Fruit fly (Drosophila melanogaster) whole organism, prepupa: ENCODE results near the gene Gr9a.

Experiments
- CG10631 ChIP-seq: fragments of 200-800 bp; sonication (Bioruptor generic); optimal IDR thresholded peaks from 2 replicates; lab custom pipeline; 2016; ENCODE audit warnings: missing biosample characterization, missing genetic modification characterization
- CG10669 ChIP-seq: fragments of 200-800 bp; sonication (Bioruptor generic); optimal IDR thresholded peaks from 3 replicates; lab custom pipeline; 2018; ENCODE audit warnings: missing biosample characterization, mild to moderate bottlenecking, missing genetic modification characterization, moderate library complexity
- CG11294 ChIP-seq: fragments of 200-800 bp; sonication (Bioruptor generic); IDR thresholded peaks from 2 replicates; pipeline ENCODE4 v1.3.6; 2022; ENCODE audit warnings: missing biosample characterization, missing genetic modification characterization
- CG11762 ChIP-seq: fragments of 200-800 bp; sonication (Bioruptor generic); optimal IDR thresholded peaks from 3 replicates; lab custom pipeline; 2016; ENCODE audit warnings: missing biosample characterization, missing genetic modification characterization; ENCODE audit not compliant: insufficient read depth
- CG15336 ChIP-seq: fragments of 200-800 bp; sonication (Bioruptor generic); IDR thresholded peaks from 2 replicates; pipeline ENCODE4 v1.3.6; 2022; ENCODE audit warnings: missing biosample characterization, missing genetic modification characterization
- CG1621 ChIP-seq: fragments of 200-800 bp; sonication (Bioruptor generic); optimal IDR thresholded peaks from 3 replicates; lab custom pipeline; 2018; ENCODE audit warnings: missing biosample characterization, mild to moderate bottlenecking, missing genetic modification characterization
- CG16779 ChIP-seq: fragments of 200-800 bp; sonication (Bioruptor generic); optimal IDR thresholded peaks from 3 replicates; lab custom pipeline; 2017; ENCODE audit warnings: missing biosample characterization, mild to moderate bottlenecking, missing genetic modification characterization
- CG3032 ChIP-seq: fragments of 200-800 bp; optimal IDR thresholded peaks from 2 replicates; lab custom pipeline; 2019; ENCODE audit warnings: missing biosample characterization, mild to moderate bottlenecking, missing genetic modification characterization, moderate library complexity
- CG31627 ChIP-seq: fragments of 200-800 bp; sonication (Bioruptor generic); optimal IDR thresholded peaks from 3 replicates; lab custom pipeline; 2016; ENCODE audit warnings: missing biosample characterization, missing genetic modification characterization
- CG6276 ChIP-seq: fragments of 200-800 bp; sonication (Bioruptor generic); optimal IDR thresholded peaks from 2 replicates; lab custom pipeline; 2017; ENCODE audit warnings: missing biosample characterization, mild to moderate bottlenecking, missing genetic modification characterization
- CG6808 ChIP-seq: fragments of 200-800 bp; sonication (Bioruptor generic); optimal IDR thresholded peaks from 3 replicates; lab custom pipeline; 2017; ENCODE audit warnings: missing biosample characterization, missing genetic modification characterization, mild to moderate bottlenecking, moderate library complexity, missing genetic modification reagents
- CG8119 ChIP-seq: fragments of 200-800 bp; sonication (Bioruptor generic); IDR thresholded peaks from 3 replicates; pipeline ENCODE4 v1.3.6; 2022; ENCODE audit warnings: missing biosample characterization, missing genetic modification characterization
- CG8632 ChIP-seq: fragments of 200-800 bp; sonication (Bioruptor generic); optimal IDR thresholded peaks from 3 replicates; lab custom pipeline; 2016; ENCODE audit warnings: missing biosample characterization, missing genetic modification characterization
- CG9139 ChIP-seq: fragments of 200-800 bp; sonication (Bioruptor generic); optimal IDR thresholded peaks from 3 replicates; lab custom pipeline; 2017; ENCODE audit warnings: missing biosample characterization, mild to moderate bottlenecking, missing genetic modification characterization
- Eip78C ChIP-seq: fragments of 200-800 bp; sonication (Bioruptor generic); peaks from one replicate; lab custom pipeline; 2016; ENCODE audit warnings: missing biosample characterization, missing genetic modification characterization
- Eip93F ChIP-seq: fragments of 200-800 bp; sonication (Bioruptor generic); optimal IDR thresholded peaks from 2 replicates; lab custom pipeline; 2016; ENCODE audit warnings: missing biosample characterization, mild to moderate bottlenecking, missing genetic modification characterization
- Gug ChIP-seq: fragments of 200-800 bp; sonication (Bioruptor generic); IDR thresholded peaks from 2 replicates; pipeline ENCODE4 v1.3.6; 2022; ENCODE audit warnings: missing biosample characterization, missing genetic modification characterization
- Hr39 ChIP-seq: fragments of 200-800 bp; sonication (Bioruptor generic); optimal IDR thresholded peaks from 2 replicates; lab custom pipeline; 2016; ENCODE audit warnings: missing biosample characterization, missing genetic modification characterization
- OdsH ChIP-seq: fragments of 200-800 bp; sonication (Bioruptor generic); optimal IDR thresholded peaks from 3 replicates; lab custom pipeline; 2016; ENCODE audit warnings: missing biosample characterization, missing genetic modification characterization
- Smox ChIP-seq: fragments of 200-800 bp; sonication (Bioruptor generic); optimal IDR thresholded peaks from 3 replicates; lab custom pipeline; 2016; ENCODE audit warnings: missing biosample characterization, missing genetic modification characterization
- Sox102F ChIP-seq: fragments of 200-800 bp; sonication (Bioruptor generic); optimal IDR thresholded peaks from 2 replicates; lab custom pipeline; 2016; ENCODE audit warnings: missing biosample characterization, mild to moderate bottlenecking, missing genetic modification characterization
- Sox14 ChIP-seq: fragments of 200-800 bp; sonication (Bioruptor generic); optimal IDR thresholded peaks from 3 replicates; lab custom pipeline; 2016; ENCODE audit warnings: missing biosample characterization, missing genetic modification characterization
- Sox15 ChIP-seq: fragments of 200-800 bp; sonication (Bioruptor generic); optimal IDR thresholded peaks from 3 replicates; lab custom pipeline; 2016; ENCODE audit warnings: missing biosample characterization, missing genetic modification characterization
- acj6 ChIP-seq: fragments of 200-800 bp; sonication (Bioruptor generic); optimal IDR thresholded peaks from 3 replicates; lab custom pipeline; 2016; ENCODE audit warnings: missing biosample characterization, missing genetic modification characterization
- cyc ChIP-seq: fragments of 200-800 bp; sonication (Bioruptor generic); optimal IDR thresholded peaks from 3 replicates; lab custom pipeline; 2016; ENCODE audit warnings: missing biosample characterization, missing genetic modification characterization
- dac ChIP-seq: fragments of 200-800 bp; sonication (Bioruptor generic); optimal IDR thresholded peaks from 2 replicates; lab custom pipeline; 2017; ENCODE audit warnings: missing biosample characterization, mild to moderate bottlenecking, missing genetic modification characterization
- dsx ChIP-seq: fragments of 200-800 bp; optimal IDR thresholded peaks from 3 replicates; lab custom pipeline; 2019; ENCODE audit warnings: missing biosample characterization, mild to moderate bottlenecking, missing genetic modification characterization, moderate library complexity; ENCODE audit not compliant: poor library complexity, severe bottlenecking
- eg ChIP-seq: fragments of 200-800 bp; sonication (Bioruptor generic); IDR thresholded peaks from 3 replicates; pipeline ENCODE4 v1.3.6; 2022; ENCODE audit warnings: missing biosample characterization, missing genetic modification characterization
- esn ChIP-seq: fragments of 200-800 bp; sonication (Bioruptor generic); optimal IDR thresholded peaks from 2 replicates; lab custom pipeline; 2016; ENCODE audit warnings: missing biosample characterization, mild to moderate bottlenecking, missing genetic modification characterization, moderate library complexity
- fd85E ChIP-seq: fragments of 200-800 bp; sonication (Bioruptor generic); optimal IDR thresholded peaks from 3 replicates; lab custom pipeline; 2016; ENCODE audit warnings: missing biosample characterization, missing genetic modification characterization
- lz ChIP-seq: fragments of 200-800 bp; sonication (Bioruptor generic); optimal IDR thresholded peaks from 3 replicates; lab custom pipeline; 2016; ENCODE audit warnings: missing biosample characterization, missing genetic modification characterization
- pdm3 ChIP-seq: fragments of 200-800 bp; sonication (Bioruptor generic); optimal IDR thresholded peaks from 3 replicates; lab custom pipeline; 2016; ENCODE audit warnings: missing biosample characterization, missing genetic modification characterization
- salr ChIP-seq, 2 experiments: fragments of 200-800 bp; sonication (Bioruptor generic); optimal IDR thresholded peaks; 3 replicates each; lab custom pipeline; 2016 to 2018; ENCODE audit warnings: missing biosample characterization in 2 of 2, missing genetic modification characterization in 2 of 2, mild to moderate bottlenecking in 1 of 2
- spab ChIP-seq: fragments of 200-800 bp; sonication (Bioruptor generic); optimal IDR thresholded peaks from 2 replicates; lab custom pipeline; 2017; ENCODE audit warnings: missing biosample characterization, mild to moderate bottlenecking, missing genetic modification characterization, missing genetic modification reagents
- svp ChIP-seq: fragments of 200-800 bp; sonication (Bioruptor generic); peaks from one replicate; lab custom pipeline; 2016; ENCODE audit warnings: missing biosample characterization, missing genetic modification characterization
- vri ChIP-seq: fragments of 200-800 bp; sonication (Bioruptor generic); optimal IDR thresholded peaks from 3 replicates; lab custom pipeline; 2016; ENCODE audit warnings: missing biosample characterization, mild to moderate bottlenecking, missing genetic modification characterization

Gene Gr9a

dm6 chrX:10088023-10088913 lies 26.8 kb downstream of the Gr9a start (continued):
- TF ChIP-seq CG8119, result peak; percentile 80
- peak; percentile 70; the same call in 2 of the 3 replicates for TF ChIP-seq eg
- TF ChIP-seq CG31627 (GFP tag; lab: Kevin White, UChicago), result peak; percentile 77
- TF ChIP-seq CG11762 (GFP tag; lab: Kevin White, UChicago), result peak; percentile 67
- TF ChIP-seq esn (GFP tag; lab: Kevin White, UChicago), result peak; percentile 87
- TF ChIP-seq Eip93F (GFP tag; lab: Kevin White, UChicago), result peak; percentile 2
- TF ChIP-seq spab (GFP tag; lab: Kevin White, UChicago), result peak; percentile 71
- peak; percentile 71 for TF ChIP-seq CG15336
- TF ChIP-seq salr (GFP tag; optimal IDR thresholded peaks at IDR 0.05; lab: Kevin White, UChicago), result peak; percentile 21 to 49
- TF ChIP-seq dsx, result peak; percentile 60

DNA sequence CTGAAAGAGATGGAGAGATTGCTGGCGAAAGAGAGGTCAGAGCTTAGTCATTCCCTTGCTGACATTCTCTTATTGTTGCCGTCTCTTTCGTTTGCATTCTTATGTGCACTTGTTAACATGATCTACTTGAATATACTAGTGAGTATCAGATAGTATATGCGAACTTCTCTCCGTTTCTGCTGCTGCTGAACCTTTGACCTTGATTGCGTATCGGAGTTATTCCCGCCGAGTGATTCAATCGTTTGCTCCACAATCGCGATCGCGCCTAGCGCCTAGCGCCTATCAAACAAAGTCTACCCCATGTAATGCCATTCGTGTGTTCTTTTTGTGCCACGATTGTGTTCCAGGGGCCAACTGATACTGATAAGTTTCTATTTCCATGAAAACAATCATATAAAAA lies 27.8 kb downstream of the Gr9a start:
- TF ChIP-seq CG16779, result no peak
- peak; percentile 3 for TF ChIP-seq CG6276 (GFP tag; lab: Kevin White, UChicago)
- no peak for TF ChIP-seq spab (GFP tag; lab: Kevin White, UChicago)
- no peak for TF ChIP-seq CG6808
- TF ChIP-seq CG1621 (tag; lab: Kevin White, UChicago), result no peak
- TF ChIP-seq fd85E, result no peak
- TF ChIP-seq CG9139 (GFP tag; lab: Kevin White, UChicago), result no peak
- 0 out of 3 replicates have a peak, but pooled peaks have one; percentile 22 for TF ChIP-seq eg
- TF ChIP-seq salr (GFP tag; optimal IDR thresholded peaks at IDR 0.05; lab: Kevin White, UChicago), result no peak
- no peak for TF ChIP-seq acj6 (GFP tag; lab: Kevin White, UChicago)
- no peak for TF ChIP-seq Gug (GFP tag; lab: Robert Waterston, UW)
- TF ChIP-seq Smox (GFP tag; lab: Kevin White, UChicago), result no peak
- no peak for TF ChIP-seq cyc (GFP tag; lab: Kevin White, UChicago)
- TF ChIP-seq CG10669 (GFP tag; lab: Kevin White, UChicago), result no peak
- peak; percentile 69 for TF ChIP-seq svp
- TF ChIP-seq CG3032 (tag; lab: Kevin White, UChicago), result no peak
- TF ChIP-seq esn (GFP tag; lab: Kevin White, UChicago), result no peak
- TF ChIP-seq Eip78C, result peak; percentile 25
- no peak for TF ChIP-seq CG8632 (GFP tag; lab: Kevin White, UChicago)
- no peak for TF ChIP-seq OdsH (GFP tag; lab: Kevin White, UChicago)
- TF ChIP-seq Sox14, result no peak
- TF ChIP-seq Sox15, result no peak
- TF ChIP-seq CG10631 (GFP tag; lab: Kevin White, UChicago), result no peak
- TF ChIP-seq CG11762 (GFP tag; lab: Kevin White, UChicago), result no peak
- no peak for TF ChIP-seq dac (GFP tag; lab: Kevin White, UChicago)

- TF ChIP-seq svp, result peak; percentile 62
- TF ChIP-seq acj6 (GFP tag; lab: Kevin White, UChicago), result no peak
- TF ChIP-seq Eip78C, result peak; percentile 65
- TF ChIP-seq cyc (GFP tag; lab: Kevin White, UChicago), result no peak
- peak; percentile 14 for TF ChIP-seq pdm3 (GFP tag; lab: Kevin White, UChicago)
These were observed 31.4 kb downstream of the Gr9a start for dm6 chrX:10092796-10093195.

DNA sequence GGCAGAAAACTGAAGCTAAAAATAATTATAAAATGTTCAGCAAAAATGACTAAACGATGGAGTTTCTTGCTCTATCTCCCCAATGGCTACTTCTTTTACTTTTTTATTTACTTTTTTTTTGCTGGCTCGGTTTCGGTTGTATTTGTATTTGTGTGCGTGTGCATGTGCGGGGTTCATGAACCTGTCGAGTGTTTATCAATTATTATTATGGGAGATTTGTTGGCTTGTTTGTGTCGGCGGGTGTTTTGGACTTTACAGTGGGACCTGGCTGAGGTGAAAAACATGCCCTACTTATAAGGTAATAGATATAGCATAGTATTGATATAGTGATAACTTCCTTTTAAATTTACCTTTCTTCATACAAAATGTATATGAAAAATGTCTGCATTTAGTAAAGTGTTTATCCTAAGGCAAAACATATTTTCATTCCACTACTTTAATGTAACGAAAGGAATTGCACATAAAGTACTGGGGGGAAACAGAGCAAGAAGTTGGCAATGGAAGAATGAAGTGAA lies 42.2 kb downstream of the Gr9a start:
- peak; percentile 39 for TF ChIP-seq vri (GFP tag; lab: Kevin White, UChicago)
- peak; percentile 25 for TF ChIP-seq Sox102F (GFP tag; lab: Kevin White, UChicago)
- peak; percentile 15 for TF ChIP-seq Sox14
- TF ChIP-seq esn (GFP tag; lab: Kevin White, UChicago), result peak; percentile 18
- TF ChIP-seq CG16779, result no peak
- TF ChIP-seq Smox (GFP tag; lab: Kevin White, UChicago), result peak; percentile 19
- no peak for TF ChIP-seq CG15336
- TF ChIP-seq Hr39, result peak; percentile 33
- peak; percentile 13 for TF ChIP-seq lz
- TF ChIP-seq CG11294 (GFP tag; lab: Robert Waterston, UW), result no peak
- TF ChIP-seq CG31627 (GFP tag; lab: Kevin White, UChicago), result peak; percentile 7
- TF ChIP-seq pdm3 (GFP tag; lab: Kevin White, UChicago), result peak; percentile 18
- peak; percentile 92 for TF ChIP-seq svp
